Worm (Caenorhabditis elegans): ENCODE results near the gene F53F4.7.

F53F4.7 gene

ce11 chrV:13638040-13638439, 24.3 kb upstream of the F53F4.7 start (continued):
- TF ChIP-seq nhr-28 (tag; optimal IDR thresholded peaks at IDR 0.05) (peak; percentile 69), pqm-1 (tag; optimal IDR thresholded peaks at IDR 0.05) (peak; percentile 69), hmg-1.1 (GFP tag; IDR thresholded peaks at IDR 0.05) (no peak), lin-13 (GFP tag; optimal IDR thresholded peaks at IDR 0.05) (no peak), daf-8 (GFP tag; IDR thresholded peaks at IDR 0.05) (no peak), skn-1 (tag; optimal IDR thresholded peaks at IDR 0.05) (no peak), sdz-12 (GFP tag; optimal IDR thresholded peaks at IDR 0.05) (no peak), zag-1 (tag; optimal IDR thresholded peaks at IDR 0.05) (no peak), egl-27 (tag; optimal IDR thresholded peaks at IDR 0.05) (no peak), F49E8.2 (tag; optimal IDR thresholded peaks at IDR 0.05; ENCODE audit: borderline replicate concordance) (no peak), nhr-48 (tag; optimal IDR thresholded peaks at IDR 0.05) (no peak), lin-1 (GFP tag; IDR thresholded peaks at IDR 0.05) (no peak), arid-1 (GFP tag; conservative IDR thresholded peaks at IDR 0.05) (no peak), nhr-41 (GFP tag; IDR thresholded peaks at IDR 0.05) (no peak), mxl-2 (GFP tag; conservative IDR thresholded peaks at IDR 0.05) (no peak), ZK546.5 (tag; optimal IDR thresholded peaks at IDR 0.05) (no peak), lim-7 (GFP tag; IDR thresholded peaks at IDR 0.05) (no peak), ceh-62 (tag; optimal IDR thresholded peaks at IDR 0.05) (no peak), ctbp-1 (GFP tag; IDR thresholded peaks at IDR 0.05) (no peak), fos-1 (tag; optimal IDR thresholded peaks at IDR 0.05) (no peak), daf-16 (GFP tag; optimal IDR thresholded peaks at IDR 0.05) (no peak), daf-16 (tag; optimal IDR thresholded peaks at IDR 0.05) (peak; percentile 43), mdl-1 (tag; optimal IDR thresholded peaks at IDR 0.05) (no peak), nhr-77 (tag; optimal IDR thresholded peaks at IDR 0.05) (no peak), php-3 (GFP tag; IDR thresholded peaks at IDR 0.05) (no peak), ceh-32 (tag; optimal IDR thresholded peaks at IDR 0.05; ENCODE audit: poor library complexity) (no peak), dve-1 (tag; optimal IDR thresholded peaks at IDR 0.05; ENCODE audit: insufficient read depth) (peak; percentile 37), ceh-44 (GFP tag; IDR thresholded peaks at IDR 0.05) (no peak), T20F7.1 (GFP tag; optimal IDR thresholded peaks at IDR 0.05) (no peak), daf-12 (tag; optimal IDR thresholded peaks at IDR 0.05) (no peak), D1046.2 (GFP tag; IDR thresholded peaks at IDR 0.05) (no peak), unc-62 (GFP tag; optimal IDR thresholded peaks at IDR 0.05 in 1 of 2) (no peak), unc-62 (tag; optimal IDR thresholded peaks at IDR 0.05) (no peak), spr-1 (tag; optimal IDR thresholded peaks at IDR 0.05) (no peak)

- no peak for TF ChIP-seq lin-29 (GFP tag; IDR thresholded peaks at IDR 0.05)
- no peak for TF ChIP-seq lim-7 (GFP tag; IDR thresholded peaks at IDR 0.05)
- TF ChIP-seq nhr-25 (tag; optimal IDR thresholded peaks at IDR 0.05; ENCODE audit: borderline replicate concordance, insufficient read depth) = no peak
- no peak for TF ChIP-seq daf-8 (GFP tag; IDR thresholded peaks at IDR 0.05)
- no peak for TF ChIP-seq ceh-28 (tag; optimal IDR thresholded peaks at IDR 0.05)
- no peak for TF ChIP-seq ceh-32 (tag; optimal IDR thresholded peaks at IDR 0.05; ENCODE audit: poor library complexity)
- no peak for TF ChIP-seq F49E8.2 (tag; optimal IDR thresholded peaks at IDR 0.05; ENCODE audit: borderline replicate concordance)
- no peak for TF ChIP-seq aly-2 (tag; optimal IDR thresholded peaks at IDR 0.05)
- TF ChIP-seq F10B5.3 (tag; optimal IDR thresholded peaks at IDR 0.05) = no peak
- no peak for TF ChIP-seq php-3 (GFP tag; IDR thresholded peaks at IDR 0.05)
- no peak for TF ChIP-seq daf-19 (GFP tag; conservative IDR thresholded peaks at IDR 0.05)
- no peak for TF ChIP-seq gei-8 (GFP tag; optimal IDR thresholded peaks at IDR 0.05)
- TF ChIP-seq nhr-237 (tag; optimal IDR thresholded peaks at IDR 0.05) = no peak
- no peak for TF ChIP-seq aha-1 (tag)
- no peak for TF ChIP-seq tra-1 (GFP tag; IDR thresholded peaks at IDR 0.05)
- TF ChIP-seq ces-1 (GFP tag; optimal IDR thresholded peaks at IDR 0.05) = no peak
- no peak for TF ChIP-seq skn-1 (tag; optimal IDR thresholded peaks at IDR 0.05)
- no peak for TF ChIP-seq hif-1 (tag; optimal IDR thresholded peaks at IDR 0.05)
These were observed 22.6 kb upstream of the F53F4.7 start for ce11 chrV:13636411-13636810.

Measured in whole organism, L4 larva.